Worm (Caenorhabditis elegans) whole organism, mixed stage, embryonic: ENCODE measurements around the gene F47D12.9.

Source experiments
- M03D4.4 ChIP-seq: sonication (generic microtip); optimal IDR thresholded peaks from 2 replicates; lab custom pipeline; 2017; ENCODE audit warnings: mild to moderate bottlenecking, missing genetic modification characterization, missing compliant biosample characterization
- bed-3 ChIP-seq: fragments of 200-800 bp; sonication (Bioruptor generic); optimal IDR thresholded peaks from 3 replicates; lab custom pipeline; 2018; ENCODE audit warnings: mild to moderate bottlenecking, missing genetic modification characterization, moderate library complexity, missing compliant biosample characterization
- ceh-43 ChIP-seq: fragments of 200-800 bp; sonication (Bioruptor generic); optimal IDR thresholded peaks from 2 replicates; lab custom pipeline; 2018; ENCODE audit warnings: mild to moderate bottlenecking, missing genetic modification characterization, moderate library complexity, missing compliant biosample characterization
- ceh-83 ChIP-seq: fragments of 200-800 bp; sonication (Bioruptor generic); optimal IDR thresholded peaks from 2 replicates; lab custom pipeline; 2018; ENCODE audit warnings: mild to moderate bottlenecking, missing genetic modification characterization, missing compliant biosample characterization
- ces-1 ChIP-seq: fragments of 150-350 bp; optimal IDR thresholded peaks from 2 replicates; lab custom pipeline; 2014; ENCODE audit warnings: missing biosample characterization, missing genetic modification reagents, missing genetic modification characterization
- cnd-1 ChIP-seq: fragments of 200-800 bp; sonication (Bioruptor generic); optimal IDR thresholded peaks from 2 replicates; lab custom pipeline; 2018; ENCODE audit warnings: mild to moderate bottlenecking, missing genetic modification characterization, missing compliant biosample characterization
- drap-1 ChIP-seq: fragments of 200-800 bp; sonication (Bioruptor generic); optimal IDR thresholded peaks from 3 replicates; lab custom pipeline; 2018; ENCODE audit warnings: mild to moderate bottlenecking, missing genetic modification characterization, missing compliant biosample characterization
- elt-3 ChIP-seq: fragments of 150-350 bp; optimal IDR thresholded peaks from 2 replicates; lab custom pipeline; 2014; ENCODE audit warnings: missing biosample characterization, missing genetic modification characterization
- flh-1 ChIP-seq: fragments of 200-800 bp; sonication (Bioruptor generic); optimal IDR thresholded peaks from 2 replicates; lab custom pipeline; 2018; ENCODE audit warnings: mild to moderate bottlenecking, missing genetic modification characterization, moderate library complexity, missing compliant biosample characterization
- ham-2 ChIP-seq: fragments of 200-800 bp; sonication (Bioruptor generic); optimal IDR thresholded peaks from 2 replicates; lab custom pipeline; 2018; ENCODE audit warnings: mild to moderate bottlenecking, missing genetic modification characterization, missing compliant biosample characterization
- lin-13 ChIP-seq: fragments of 150-350 bp; optimal IDR thresholded peaks from 2 replicates; lab custom pipeline; 2014; ENCODE audit warnings: missing biosample characterization, missing genetic modification characterization
- lin-32 ChIP-seq: fragments of 200-800 bp; sonication (Bioruptor generic); optimal IDR thresholded peaks from 2 replicates; lab custom pipeline; 2018; ENCODE audit warnings: mild to moderate bottlenecking, missing genetic modification characterization, missing compliant biosample characterization
- mab-5 ChIP-seq: fragments of 150-350 bp; optimal IDR thresholded peaks from 2 replicates; lab custom pipeline; 2014; ENCODE audit warnings: missing biosample characterization, missing genetic modification characterization
- mep-1 ChIP-seq: fragments of 150-350 bp; optimal IDR thresholded peaks from 2 replicates; lab custom pipeline; 2017; ENCODE audit warnings: missing biosample characterization, missing genetic modification reagents, missing genetic modification characterization, inconsistent platforms
- mls-2 ChIP-seq: sonication (generic microtip); optimal IDR thresholded peaks from 2 replicates; lab custom pipeline; 2016; ENCODE audit warnings: mild to moderate bottlenecking, missing genetic modification characterization, moderate library complexity, missing compliant biosample characterization
- nhr-12 ChIP-seq: fragments of 150-350 bp; optimal IDR thresholded peaks from 2 replicates; lab custom pipeline; 2014; ENCODE audit warnings: missing biosample characterization, missing genetic modification characterization
- nhr-237 ChIP-seq: fragments of 150-350 bp; optimal IDR thresholded peaks from 2 replicates; lab custom pipeline; 2014; ENCODE audit warnings: missing biosample characterization, missing genetic modification characterization
- nhr-28 ChIP-seq: fragments of 150-350 bp; optimal IDR thresholded peaks from 2 replicates; lab custom pipeline; 2014; ENCODE audit warnings: missing biosample characterization, missing genetic modification characterization
- nhr-76 ChIP-seq: sonication (generic microtip); optimal IDR thresholded peaks from 2 replicates; lab custom pipeline; 2017; ENCODE audit warnings: missing biosample characterization, missing genetic modification characterization
- pha-4 ChIP-seq: fragments of 150-350 bp; optimal IDR thresholded peaks from 2 replicates; lab custom pipeline; 2018; ENCODE audit warnings: missing biosample characterization, missing genetic modification reagents, missing genetic modification characterization
- sem-2 ChIP-seq: fragments of 200-800 bp; sonication (Bioruptor generic); optimal IDR thresholded peaks from 2 replicates; lab custom pipeline; 2018; ENCODE audit warnings: mild to moderate bottlenecking, missing genetic modification characterization, missing compliant biosample characterization
- snpc-4 ChIP-seq: fragments of 150-350 bp; optimal IDR thresholded peaks from 2 replicates; lab custom pipeline; 2014; ENCODE audit warnings: missing biosample characterization, missing genetic modification characterization
- sptf-1 ChIP-seq: sonication (generic microtip); optimal IDR thresholded peaks from 2 replicates; lab custom pipeline; 2017; ENCODE audit warnings: mild to moderate bottlenecking, missing genetic modification characterization, moderate library complexity, missing compliant biosample characterization
- unc-120 ChIP-seq: sonication (generic microtip); optimal IDR thresholded peaks from 2 replicates; lab custom pipeline; 2017; ENCODE audit warnings: missing genetic modification characterization, missing compliant biosample characterization; ENCODE audit not compliant: poor library complexity, severe bottlenecking
- unc-39 ChIP-seq: fragments of 150-350 bp; optimal IDR thresholded peaks from 2 replicates; lab custom pipeline; 2014; ENCODE audit warnings: missing biosample characterization, missing genetic modification characterization
- unc-62 ChIP-seq: fragments of 150-350 bp; optimal IDR thresholded peaks from 2 replicates; lab custom pipeline; 2014; ENCODE audit warnings: missing biosample characterization, missing genetic modification reagents, missing genetic modification characterization
- zip-8 ChIP-seq: fragments of 150-350 bp; optimal IDR thresholded peaks from 2 replicates; lab custom pipeline; 2014; ENCODE audit warnings: missing biosample characterization, missing genetic modification characterization
- ztf-11 ChIP-seq: fragments of 150-350 bp; optimal IDR thresholded peaks from 2 replicates; lab custom pipeline; 2014; ENCODE audit warnings: missing biosample characterization, missing genetic modification characterization

The F47D12.9 gene

DNA sequence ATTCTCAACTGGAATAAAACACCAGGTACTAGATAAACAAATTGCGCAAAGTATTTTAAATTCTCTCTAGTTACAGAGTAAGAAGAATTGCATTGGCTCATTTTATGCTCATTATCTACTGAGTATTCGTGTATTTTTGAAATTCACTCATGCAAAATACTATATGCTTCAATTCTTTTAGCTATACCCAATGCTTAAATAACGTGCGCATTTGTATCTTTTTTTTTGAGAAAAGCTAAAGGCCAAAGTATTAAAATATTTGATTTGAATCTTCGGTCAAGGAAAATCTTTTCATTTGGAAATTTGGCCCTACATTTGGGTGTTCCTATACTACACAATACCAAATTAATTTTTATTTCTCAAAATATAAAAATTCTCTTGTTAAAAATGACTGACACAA, 41.2 kb downstream of the F47D12.9 start, which contains the start of gene srg-4:
Gene srg-4, minus strand, starts transcription at position 101 of the 400 bp plus-strand sequence.
- TF ChIP-seq ceh-83 (GFP tag; lab: Kevin White, UChicago) (no peak), mep-1 (tag; lab: Kevin White, UChicago) (no peak), lin-32 (no peak), drap-1 (GFP tag; lab: Kevin White, UChicago) (no peak), sem-2 (GFP tag; lab: Kevin White, UChicago) (no peak), nhr-12 (tag; lab: Kevin White, UChicago) (no peak), pha-4 (no peak), unc-120 (tag; lab: Kevin White, UChicago) (no peak), bed-3 (GFP tag; lab: Kevin White, UChicago) (no peak), elt-3 (tag; lab: Kevin White, UChicago) (no peak), cnd-1 (tag; lab: Kevin White, UChicago) (no peak), nhr-28 (tag; lab: Kevin White, UChicago) (no peak), sptf-1 (tag; lab: Kevin White, UChicago) (no peak)

DNA sequence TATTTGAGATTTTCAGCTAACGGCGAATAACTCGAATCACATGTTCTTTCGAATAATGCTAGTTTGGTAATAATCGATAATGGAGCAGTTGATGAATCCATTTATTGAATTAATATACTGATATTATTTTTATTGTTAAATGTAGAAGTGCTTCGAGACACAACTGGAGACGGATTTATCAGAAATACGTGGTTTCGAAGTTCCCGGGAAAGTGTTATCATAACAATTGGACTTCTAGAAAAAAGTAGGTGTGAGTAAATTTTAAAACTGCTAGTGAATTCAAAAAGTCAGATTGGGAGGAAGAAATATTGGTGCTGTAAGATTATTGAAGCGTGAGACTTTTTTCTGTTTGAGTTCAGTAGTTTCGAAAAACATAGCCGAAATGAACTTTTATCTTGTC, 43.1 kb downstream of the F47D12.9 start, which contains the start of gene srg-2:
Gene srg-2, minus strand, starts transcription at position 101 of the 400 bp plus-strand sequence.
- TF ChIP-seq snpc-4 (tag; lab: Kevin White, UChicago) (no peak), unc-62 (GFP tag; lab: Kevin White, UChicago) (no peak), mls-2 (tag; lab: Kevin White, UChicago) (no peak), nhr-12 (tag; lab: Kevin White, UChicago) (no peak), zip-8 (tag; lab: Kevin White, UChicago) (no peak), nhr-28 (tag; lab: Kevin White, UChicago) (no peak), lin-13 (tag; lab: Kevin White, UChicago) (no peak), nhr-76 (tag; lab: Kevin White, UChicago) (no peak)

DNA sequence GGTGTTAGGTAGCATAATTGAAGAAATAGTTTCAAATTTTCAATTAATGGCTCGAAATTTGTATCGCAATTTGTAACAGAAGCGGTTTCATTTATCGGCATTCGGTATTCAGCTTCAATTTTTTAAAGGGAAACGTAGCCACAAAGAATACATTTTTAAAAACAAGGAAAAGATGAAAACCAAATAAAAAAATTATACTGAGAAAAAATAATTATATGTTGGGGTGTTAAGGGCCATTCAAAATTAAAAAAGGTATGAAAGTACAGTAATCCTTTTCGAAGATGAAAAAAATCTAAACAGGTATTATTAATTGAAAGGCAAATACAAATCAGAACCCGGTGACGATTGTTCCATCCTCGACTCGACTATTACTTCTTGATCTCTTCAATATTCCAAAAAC, 44.9 kb downstream of the F47D12.9 start, which contains the start of gene srg-1:
Gene srg-1, minus strand, starts transcription at position 101 of the 400 bp plus-strand sequence.
- TF ChIP-seq ceh-43 (GFP tag; lab: Kevin White, UChicago) (no peak), mep-1 (tag; lab: Kevin White, UChicago) (no peak), unc-62 (GFP tag; lab: Kevin White, UChicago) (no peak), drap-1 (GFP tag; lab: Kevin White, UChicago) (no peak), unc-39 (tag; lab: Kevin White, UChicago) (no peak), sem-2 (GFP tag; lab: Kevin White, UChicago) (no peak), cnd-1 (tag; lab: Kevin White, UChicago) (no peak), flh-1 (GFP tag; lab: Kevin White, UChicago) (no peak), M03D4.4 (tag; lab: Kevin White, UChicago) (no peak), ceh-83 (GFP tag; lab: Kevin White, UChicago) (no peak), mab-5 (no peak), ztf-11 (no peak), lin-32 (no peak), nhr-28 (tag; lab: Kevin White, UChicago) (no peak), nhr-237 (no peak), sptf-1 (tag; lab: Kevin White, UChicago) (no peak), unc-120 (tag; lab: Kevin White, UChicago) (no peak), ham-2 (no peak)

DNA sequence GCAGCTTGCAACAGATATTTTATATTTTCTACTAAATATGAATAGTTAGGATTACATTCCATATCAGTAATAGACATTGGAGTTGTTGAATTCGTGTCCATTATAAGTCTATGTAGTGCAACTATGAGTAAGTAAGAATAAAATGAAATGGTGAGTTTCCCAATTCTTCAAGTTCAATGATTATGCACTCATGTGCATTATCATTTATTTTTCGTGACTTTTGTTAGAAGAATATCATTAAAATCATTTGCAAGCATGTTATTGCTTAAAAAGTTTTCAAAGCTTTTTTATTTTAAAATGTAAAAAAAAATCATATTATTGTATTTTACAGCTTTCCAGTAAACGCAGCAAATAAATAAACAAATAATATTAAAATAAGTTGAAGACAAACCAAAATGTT, 46.5 kb downstream of the F47D12.9 start, which contains the start of gene srg-9:
Gene srg-9, minus strand, starts transcription at position 101 of the 400 bp plus-strand sequence.
- no peak for TF ChIP-seq unc-62 (GFP tag; lab: Kevin White, UChicago)
- no peak for TF ChIP-seq mep-1 (tag; lab: Kevin White, UChicago)
- no peak for TF ChIP-seq ham-2
- TF ChIP-seq mab-5: no peak
- TF ChIP-seq ceh-83 (GFP tag; lab: Kevin White, UChicago): no peak
- TF ChIP-seq ztf-11: no peak
- no peak for TF ChIP-seq elt-3 (tag; lab: Kevin White, UChicago)
- TF ChIP-seq ceh-43 (GFP tag; lab: Kevin White, UChicago): no peak
- TF ChIP-seq zip-8 (tag; lab: Kevin White, UChicago): no peak
- TF ChIP-seq lin-13 (tag; lab: Kevin White, UChicago): no peak

DNA sequence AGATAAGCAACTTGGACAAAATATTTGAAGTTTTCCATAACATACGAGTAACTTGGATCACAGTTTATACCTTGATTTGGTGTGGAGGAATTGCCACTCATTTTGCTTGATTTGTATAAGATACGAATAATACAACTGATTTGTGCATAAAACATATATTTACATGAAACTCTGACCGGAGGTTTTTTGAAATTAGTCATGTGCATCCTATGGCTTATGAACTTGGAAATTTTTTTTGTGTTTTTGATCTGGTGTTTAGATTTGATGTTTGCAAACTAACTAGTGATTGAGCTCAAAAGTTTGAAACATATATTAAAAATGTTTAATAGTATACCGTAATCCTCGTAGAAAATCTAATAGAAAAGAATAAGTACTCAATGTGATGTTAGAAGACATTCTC, 48.4 kb downstream of the F47D12.9 start, which contains the start of gene srg-8:
Gene srg-8, minus strand, starts transcription at position 101 of the 400 bp plus-strand sequence.
- TF ChIP-seq flh-1 (GFP tag; lab: Kevin White, UChicago) (no peak), ces-1 (GFP tag; lab: Kevin White, UChicago) (no peak), mep-1 (tag; lab: Kevin White, UChicago) (no peak), unc-62 (GFP tag; lab: Kevin White, UChicago) (no peak), zip-8 (tag; lab: Kevin White, UChicago) (no peak), sem-2 (GFP tag; lab: Kevin White, UChicago) (no peak), sptf-1 (tag; lab: Kevin White, UChicago) (no peak)
- TF ChIP-seq, all 35 proteins: peak for 0
